Worm (Caenorhabditis elegans): Measurements from ENCODE around the gene T05A7.3.

The T05A7.3 gene

ce11 chrII:4671692-4672091 lies 3.9 kb upstream of the T05A7.3 start, which contains the start of gene T05A7.6:
TSS of gene T05A7.6 (minus strand) at chrII:4671792.
- TF ChIP-seq lin-39 (tag; optimal IDR thresholded peaks at IDR 0.05) (no peak), ztf-1 (GFP tag; conservative IDR thresholded peaks at IDR 0.05) (no peak), ama-1 (optimal IDR thresholded peaks at IDR 0.05) (no peak), zag-1 (tag; optimal IDR thresholded peaks at IDR 0.05) (no peak), fos-1 (tag; optimal IDR thresholded peaks at IDR 0.05) (no peak), sma-9 (GFP tag; optimal IDR thresholded peaks at IDR 0.05) (no peak), sma-9 (tag; optimal IDR thresholded peaks at IDR 0.05) (no peak), nhr-6 (tag; optimal IDR thresholded peaks at IDR 0.05) (no peak), ceh-82 (tag; optimal IDR thresholded peaks at IDR 0.05) (no peak), lsy-2 (tag; optimal IDR thresholded peaks at IDR 0.05) (no peak), gmeb-1 (tag; optimal IDR thresholded peaks at IDR 0.05) (no peak), Y55F3AM.14 (GFP tag; optimal IDR thresholded peaks at IDR 0.05) (no peak), alr-1 (tag; optimal IDR thresholded peaks at IDR 0.05) (no peak), crh-2 (tag; optimal IDR thresholded peaks at IDR 0.05) (no peak), skn-1 (tag; optimal IDR thresholded peaks at IDR 0.05) (no peak), peb-1 (tag; optimal IDR thresholded peaks at IDR 0.05) (no peak), mdl-1 (tag; optimal IDR thresholded peaks at IDR 0.05) (no peak), F13H6.1 (tag; optimal IDR thresholded peaks at IDR 0.05) (no peak), nhr-11 (tag; optimal IDR thresholded peaks at IDR 0.05) (no peak), C34F6.9 (tag; optimal IDR thresholded peaks at IDR 0.05) (no peak), mab-5 (tag; optimal IDR thresholded peaks at IDR 0.05) (no peak)

- TF ChIP-seq elt-1 (tag; optimal IDR thresholded peaks at IDR 0.05) (no peak), blmp-1 (tag; optimal IDR thresholded peaks at IDR 0.05; ENCODE audit: insufficient read depth) (no peak), R02D3.7 (tag; optimal IDR thresholded peaks at IDR 0.05) (no peak), elt-3 (tag; optimal IDR thresholded peaks at IDR 0.05) (no peak), skn-1 (tag; optimal IDR thresholded peaks at IDR 0.05) (no peak), ztf-11 (tag; optimal IDR thresholded peaks at IDR 0.05) (no peak), ztf-4 (tag; optimal IDR thresholded peaks at IDR 0.05) (no peak), lin-13 (GFP tag; optimal IDR thresholded peaks at IDR 0.05) (no peak), ceh-82 (tag; optimal IDR thresholded peaks at IDR 0.05) (no peak), nhr-25 (tag; optimal IDR thresholded peaks at IDR 0.05) (no peak), gmeb-1 (tag; optimal IDR thresholded peaks at IDR 0.05) (no peak), nhr-6 (tag; optimal IDR thresholded peaks at IDR 0.05) (no peak), peb-1 (tag; optimal IDR thresholded peaks at IDR 0.05) (no peak), sma-3 (GFP tag; optimal IDR thresholded peaks at IDR 0.05) (peak; percentile 26), nhr-237 (tag; optimal IDR thresholded peaks at IDR 0.05) (no peak), ZK546.5 (tag; optimal IDR thresholded peaks at IDR 0.05) (no peak), nhr-11 (tag; optimal IDR thresholded peaks at IDR 0.05) (no peak), fos-1 (tag; optimal IDR thresholded peaks at IDR 0.05) (peak; percentile 94), unc-55 (GFP tag; optimal IDR thresholded peaks at IDR 0.05) (peak; percentile 53), nhr-77 (tag; optimal IDR thresholded peaks at IDR 0.05) (no peak), Y55F3AM.14 (GFP tag; optimal IDR thresholded peaks at IDR 0.05) (no peak), lin-11 (tag; optimal IDR thresholded peaks at IDR 0.05) (no peak), dmd-4 (tag; optimal IDR thresholded peaks at IDR 0.05) (no peak), nhr-21 (tag; optimal IDR thresholded peaks at IDR 0.05) (no peak), unc-62 (GFP tag; optimal IDR thresholded peaks at IDR 0.05) (no peak), aly-2 (tag; optimal IDR thresholded peaks at IDR 0.05) (no peak), lin-39 (tag; optimal IDR thresholded peaks at IDR 0.05) (no peak), nhr-23 (tag; optimal IDR thresholded peaks at IDR 0.05) (no peak), nhr-10 (tag; optimal IDR thresholded peaks at IDR 0.05) (no peak), mdl-1 (tag; optimal IDR thresholded peaks at IDR 0.05) (peak; percentile 50 to 60), lsy-2 (tag; optimal IDR thresholded peaks at IDR 0.05) (no peak), alr-1 (tag; optimal IDR thresholded peaks at IDR 0.05) (no peak), ama-1 (optimal IDR thresholded peaks at IDR 0.05) (no peak), mbf-1 (tag; optimal IDR thresholded peaks at IDR 0.05) (no peak), mab-5 (tag; optimal IDR thresholded peaks at IDR 0.05) (no peak), ceh-16 (tag; optimal IDR thresholded peaks at IDR 0.05) (no peak), F13H6.1 (tag; optimal IDR thresholded peaks at IDR 0.05) (no peak), egl-27 (tag; optimal IDR thresholded peaks at IDR 0.05) (peak; percentile 26), sma-9 (GFP tag; optimal IDR thresholded peaks at IDR 0.05) (no peak), sma-9 (tag; optimal IDR thresholded peaks at IDR 0.05) (no peak), crh-2 (tag; optimal IDR thresholded peaks at IDR 0.05) (no peak), C34F6.9 (tag; optimal IDR thresholded peaks at IDR 0.05) (peak; percentile 80), zag-1 (tag; optimal IDR thresholded peaks at IDR 0.05) (peak; percentile 42), nhr-129 (tag; optimal IDR thresholded peaks at IDR 0.05) (peak; percentile 68), unc-39 (tag; optimal IDR thresholded peaks at IDR 0.05) (no peak), nhr-12 (tag; optimal IDR thresholded peaks at IDR 0.05) (no peak), snpc-4 (tag; optimal IDR thresholded peaks at IDR 0.05) (peak; percentile 11), ztf-1 (GFP tag; conservative IDR thresholded peaks at IDR 0.05) (no peak), sem-4 (tag; optimal IDR thresholded peaks at IDR 0.05) (no peak)
Observed at ce11 chrII:4672584-4673110, 2.9 kb upstream of the T05A7.3 start, which contains the start of the genes clec-140 and hmg-11. TSS of gene clec-140 (plus strand) at chrII:4673060. TSS of gene hmg-11 (plus strand) at chrII:4673085.
